Fruit fly (Drosophila melanogaster): Measurements from ENCODE around the gene eyg.

- TF ChIP-seq usp (GFP tag; optimal IDR thresholded peaks at IDR 0.05), result no peak
- TF ChIP-seq Jra (GFP tag; optimal IDR thresholded peaks at IDR 0.05), result no peak
- no peak for TF ChIP-seq GATAd (GFP tag; optimal IDR thresholded peaks at IDR 0.05)
- TF ChIP-seq pan (optimal IDR thresholded peaks at IDR 0.05), result no peak
- no peak for TF ChIP-seq h (GFP tag; optimal IDR thresholded peaks at IDR 0.05)
- no peak for TF ChIP-seq tai (GFP tag; optimal IDR thresholded peaks at IDR 0.05)
- TF ChIP-seq Hr78 (GFP tag; optimal IDR thresholded peaks at IDR 0.05), result no peak
- peak; percentile 50 for TF ChIP-seq Rel (GFP tag; optimal IDR thresholded peaks at IDR 0.05)
- no peak for TF ChIP-seq Rel (tag; optimal IDR thresholded peaks at IDR 0.05)
Measured at dm6 chr3L:12489952-12490351, 22.1 kb upstream of the eyg start.
